Fruit fly (Drosophila melanogaster) whole organism, adult: ENCODE data around the gene CG17801.

Source experiments
- CG12768 ChIP-seq: fragments of 200-800 bp; sonication (Bioruptor generic); optimal IDR thresholded peaks from 2 replicates; lab custom pipeline; 2017; ENCODE audit warnings: missing biosample characterization, missing genetic modification characterization, mild to moderate bottlenecking, moderate library complexity, missing genetic modification reagents
- CG1620 ChIP-seq: fragments of 200-800 bp; sonication (Bioruptor generic); optimal IDR thresholded peaks from 2 replicates; lab custom pipeline; 2016; ENCODE audit warnings: missing biosample characterization, missing genetic modification characterization
- Crg-1 ChIP-seq: fragments of 200-800 bp; sonication (Bioruptor generic); optimal IDR thresholded peaks from 2 replicates; lab custom pipeline; 2016; ENCODE audit warnings: missing biosample characterization, missing genetic modification characterization
- Mnt ChIP-seq: fragments of 200-800 bp; sonication (Bioruptor generic); optimal IDR thresholded peaks from 2 replicates; lab custom pipeline; 2016; ENCODE audit warnings: missing biosample characterization, mild to moderate bottlenecking, missing genetic modification characterization
- cic ChIP-seq: fragments of 200-800 bp; sonication (Bioruptor generic); optimal IDR thresholded peaks from 2 replicates; lab custom pipeline; 2017; ENCODE audit warnings: missing biosample characterization, mild to moderate bottlenecking, missing genetic modification characterization, moderate library complexity
- cnc ChIP-seq, 2 experiments: fragments of >200 bp; optimal IDR thresholded peaks; 2 replicates each; lab custom pipeline; 2017
- ovo ChIP-seq: fragments of 200-800 bp; sonication (Bioruptor generic); optimal IDR thresholded peaks from 2 replicates; lab custom pipeline; 2016; ENCODE audit warnings: missing biosample characterization, missing genetic modification characterization
- pad ChIP-seq: fragments of 200-800 bp; sonication (Bioruptor generic); optimal IDR thresholded peaks from 3 replicates; lab custom pipeline; 2017; ENCODE audit warnings: missing biosample characterization, missing genetic modification characterization, mild to moderate bottlenecking, moderate library complexity, missing genetic modification reagents

dm6 chr3R:17809014-17809413, 2.1 kb upstream of the CG17801 start, which contains the start of gene Odj:
- no peak for TF ChIP-seq pad (GFP tag; lab: Kevin White, UChicago)
- no peak for TF ChIP-seq cic (GFP tag; lab: Kevin White, UChicago)
- no peak for TF ChIP-seq CG12768 (GFP tag; lab: Kevin White, UChicago)
- no peak for TF ChIP-seq ovo (GFP tag; lab: Kevin White, UChicago)
- TF ChIP-seq Mnt = peak; percentile 7
- no peak for TF ChIP-seq cnc (optimal IDR thresholded peaks at IDR 0.05; lab: Kevin White, UChicago)
- no peak for TF ChIP-seq CG1620 (GFP tag; lab: Kevin White, UChicago)
- no peak for TF ChIP-seq Crg-1 (GFP tag; lab: Kevin White, UChicago)
